Worm (Caenorhabditis elegans) whole organism, young adult: Measurements from ENCODE around the gene T01H3.2.

Experiments
- B0019.2 ChIP-seq: fragments of 200-800 bp; sonication (Bioruptor generic); conservative IDR thresholded peaks from 2 replicates; pipeline ENCODE4 v1.3.6; 2022; ENCODE audit warnings: missing genetic modification reagents, missing genetic modification characterization, missing compliant biosample characterization
- B0336.3 ChIP-seq: fragments of 200-800 bp; sonication (Bioruptor generic); IDR thresholded peaks from 2 replicates; pipeline ENCODE4 v1.3.6; 2022; ENCODE audit warnings: missing genetic modification characterization, missing compliant biosample characterization
- C06A6.2 ChIP-seq: fragments of 200-800 bp; sonication (Bioruptor generic); conservative IDR thresholded peaks from 2 replicates; pipeline ENCODE4 v1.3.6; 2022; ENCODE audit warnings: missing genetic modification characterization, missing compliant biosample characterization
- C17E4.6 ChIP-seq: fragments of 200-800 bp; sonication (Bioruptor generic); IDR thresholded peaks from 2 replicates; pipeline ENCODE4 v1.3.6; 2022; ENCODE audit warnings: missing genetic modification reagents, missing genetic modification characterization, missing compliant biosample characterization
- D2030.7 ChIP-seq: fragments of 200-800 bp; sonication (Bioruptor generic); IDR thresholded peaks from 2 replicates; pipeline ENCODE4 v1.3.6; 2022; ENCODE audit warnings: missing genetic modification reagents, missing genetic modification characterization, missing compliant biosample characterization
- F23B12.7 ChIP-seq: sonication (generic microtip); optimal IDR thresholded peaks from 2 replicates; lab custom pipeline; 2017; ENCODE audit warnings: missing genetic modification characterization, mild to moderate bottlenecking, missing compliant biosample characterization, antibody characterized with exemption, moderate library complexity; ENCODE audit not compliant: insufficient read depth
- F33H1.4 ChIP-seq: fragments of 200-800 bp; sonication (Bioruptor generic); IDR thresholded peaks from 2 replicates; pipeline ENCODE4 v1.3.6; 2022; ENCODE audit warnings: missing genetic modification reagents, missing genetic modification characterization, missing compliant biosample characterization
- F37B4.10 ChIP-seq: fragments of 200-800 bp; sonication (Bioruptor generic); IDR thresholded peaks from 2 replicates; pipeline ENCODE4 v1.3.6; 2022; ENCODE audit warnings: missing genetic modification characterization, missing compliant biosample characterization
- F52B5.7 ChIP-seq: sonication (generic microtip); optimal IDR thresholded peaks from 2 replicates; lab custom pipeline; 2016; ENCODE audit warnings: mild to moderate bottlenecking, missing genetic modification characterization, missing compliant biosample characterization
- K12H6.12 ChIP-seq: fragments of 200-800 bp; sonication (Bioruptor generic); optimal IDR thresholded peaks from 2 replicates; lab custom pipeline; 2018; ENCODE audit warnings: mild to moderate bottlenecking, missing genetic modification characterization, missing compliant biosample characterization
- T26A5.8 ChIP-seq: sonication (generic microtip); optimal IDR thresholded peaks from 2 replicates; lab custom pipeline; 2016; ENCODE audit warnings: missing genetic modification characterization, missing compliant biosample characterization
- Y79H2A.3 ChIP-seq: fragments of 200-800 bp; sonication (Bioruptor generic); conservative IDR thresholded peaks from 2 replicates; pipeline ENCODE4 v1.3.6; 2022; ENCODE audit warnings: missing genetic modification reagents, missing genetic modification characterization, missing compliant biosample characterization
- attf-3 ChIP-seq: fragments of 200-800 bp; sonication (Bioruptor generic); conservative IDR thresholded peaks from 2 replicates; pipeline ENCODE4 v1.3.6; 2022; ENCODE audit warnings: missing genetic modification reagents, missing genetic modification characterization, missing compliant biosample characterization
- bed-1 ChIP-seq: fragments of 200-800 bp; sonication (Bioruptor generic); IDR thresholded peaks from 2 replicates; pipeline ENCODE4 v1.3.6; 2022; ENCODE audit warnings: missing genetic modification reagents, missing genetic modification characterization, missing compliant biosample characterization
- cebp-1 ChIP-seq, 2 experiments: fragments of 200-800 bp in 1 of 2; sonication (Bioruptor generic) in 1 of 2; sonication (generic microtip) in 1 of 2; IDR thresholded peaks in 1 of 2; optimal IDR thresholded peaks in 1 of 2; 2 replicates each; pipeline versions ENCODE4 v1.3.6 to Lab custom; 2017 to 2022; ENCODE audit warnings: missing compliant biosample characterization in 2 of 2, missing genetic modification characterization in 2 of 2, mild to moderate bottlenecking in 1 of 2, missing genetic modification reagents in 1 of 2, moderate library complexity in 1 of 2
- chd-7 ChIP-seq: sonication (generic microtip); optimal IDR thresholded peaks from 2 replicates; lab custom pipeline; 2016; ENCODE audit warnings: mild to moderate bottlenecking, missing genetic modification characterization, moderate library complexity, missing compliant biosample characterization
- dox-1 ChIP-seq: fragments of 200-800 bp; sonication (Bioruptor generic); IDR thresholded peaks from 2 replicates; pipeline ENCODE4 v1.3.6; 2022; ENCODE audit warnings: missing genetic modification reagents, missing genetic modification characterization, missing compliant biosample characterization
- dpff-1 ChIP-seq: sonication (generic microtip); optimal IDR thresholded peaks from 2 replicates; lab custom pipeline; 2017; ENCODE audit warnings: mild to moderate bottlenecking, missing genetic modification characterization, missing compliant biosample characterization
- dpl-1 ChIP-seq: fragments of 150-350 bp; optimal IDR thresholded peaks from 2 replicates; lab custom pipeline; 2014; ENCODE audit warnings: missing biosample characterization, missing genetic modification reagents, missing genetic modification characterization
- egl-44 ChIP-seq: fragments of 200-800 bp; sonication (Bioruptor generic); IDR thresholded peaks from 2 replicates; pipeline ENCODE4 v1.3.6; 2022; ENCODE audit warnings: missing genetic modification reagents, missing genetic modification characterization, missing compliant biosample characterization
- egrh-3 ChIP-seq: fragments of 200-800 bp; sonication (Bioruptor generic); IDR thresholded peaks from 2 replicates; pipeline ENCODE4 v1.3.6; 2022; ENCODE audit warnings: missing genetic modification reagents, missing genetic modification characterization, missing compliant biosample characterization
- ekl-4 ChIP-seq: fragments of 200-800 bp; sonication (Bioruptor generic); IDR thresholded peaks from 2 replicates; pipeline ENCODE4 v1.3.6; 2022; ENCODE audit warnings: missing genetic modification reagents, missing genetic modification characterization, missing compliant biosample characterization
- fkh-3 ChIP-seq: sonication (generic microtip); optimal IDR thresholded peaks from 2 replicates; lab custom pipeline; 2016; ENCODE audit warnings: mild to moderate bottlenecking, missing genetic modification characterization, missing compliant biosample characterization
- him-1 ChIP-seq: sonication (generic microtip); optimal IDR thresholded peaks from 2 replicates; lab custom pipeline; 2016; ENCODE audit warnings: missing genotype, missing genetic modification reagents, missing genetic modification characterization, missing compliant biosample characterization
- hlh-26 ChIP-seq: fragments of 200-800 bp; sonication (Bioruptor generic); conservative IDR thresholded peaks from 2 replicates; pipeline ENCODE4 v1.3.6; 2022; ENCODE audit warnings: missing genetic modification reagents, missing genetic modification characterization, missing compliant biosample characterization
- lsl-1 ChIP-seq: fragments of 200-800 bp; sonication (Bioruptor generic); optimal IDR thresholded peaks from 2 replicates; lab custom pipeline; 2018; ENCODE audit warnings: mild to moderate bottlenecking, missing genetic modification characterization, moderate library complexity, missing compliant biosample characterization
- madf-10 ChIP-seq: sonication (generic microtip); optimal IDR thresholded peaks from 2 replicates; lab custom pipeline; 2016; ENCODE audit warnings: mild to moderate bottlenecking, missing genetic modification characterization, missing compliant biosample characterization
- madf-8 ChIP-seq: fragments of 200-800 bp; sonication (Bioruptor generic); conservative IDR thresholded peaks from 2 replicates; pipeline ENCODE4 v1.3.6; 2022; ENCODE audit warnings: missing genetic modification reagents, missing genetic modification characterization, missing compliant biosample characterization
- mcd-1 ChIP-seq: fragments of 200-800 bp; sonication (Bioruptor generic); IDR thresholded peaks from 2 replicates; pipeline ENCODE4 v1.3.6; 2022; ENCODE audit warnings: missing genetic modification reagents, missing genetic modification characterization, missing compliant biosample characterization
- mes-4 ChIP-seq: sonication (generic microtip); optimal IDR thresholded peaks from 2 replicates; lab custom pipeline; 2016; ENCODE audit warnings: missing genotype, missing genetic modification characterization, missing compliant biosample characterization
- mxl-1 ChIP-seq: sonication (generic microtip); optimal IDR thresholded peaks from 2 replicates; lab custom pipeline; 2016; ENCODE audit warnings: missing genetic modification characterization, missing compliant biosample characterization
- nfya-1 ChIP-seq: sonication (generic microtip); optimal IDR thresholded peaks from 2 replicates; lab custom pipeline; 2017; ENCODE audit warnings: antibody characterized with exemption, missing compliant biosample characterization, missing genetic modification characterization, borderline replicate concordance; ENCODE audit not compliant: insufficient read depth
- nfyb-1 ChIP-seq: fragments of 200-800 bp; sonication (Bioruptor generic); IDR thresholded peaks from 2 replicates; pipeline ENCODE4 v1.3.6; 2022; ENCODE audit warnings: missing genetic modification reagents, missing genetic modification characterization, missing compliant biosample characterization
- nhr-120 ChIP-seq: fragments of 200-800 bp; sonication (Bioruptor generic); IDR thresholded peaks from 2 replicates; pipeline ENCODE4 v1.3.6; 2022; ENCODE audit warnings: missing genetic modification characterization, missing compliant biosample characterization
- nhr-90 ChIP-seq: sonication (generic microtip); optimal IDR thresholded peaks from 2 replicates; lab custom pipeline; 2016; ENCODE audit warnings: missing genotype, mild to moderate bottlenecking, missing genetic modification characterization, missing compliant biosample characterization
- pbrm-1 ChIP-seq: fragments of 200-800 bp; sonication (Bioruptor generic); IDR thresholded peaks from 2 replicates; pipeline ENCODE4 v1.3.6; 2022; ENCODE audit warnings: missing genetic modification reagents, missing genetic modification characterization, missing compliant biosample characterization
- pha-4 ChIP-seq: fragments of 150-350 bp; sonication (generic microtip); optimal IDR thresholded peaks from 2 replicates; lab custom pipeline; 2014; ENCODE audit warnings: missing biosample characterization, missing genetic modification reagents, missing genetic modification characterization
- rcor-1 ChIP-seq: fragments of 200-800 bp; sonication (Bioruptor generic); IDR thresholded peaks from 2 replicates; pipeline ENCODE4 v1.3.6; 2022; ENCODE audit warnings: missing genetic modification reagents, missing genetic modification characterization, missing compliant biosample characterization
- sea-2 ChIP-seq: fragments of 200-800 bp; sonication (Bioruptor generic); IDR thresholded peaks from 2 replicates; pipeline ENCODE4 v1.3.6; 2022; ENCODE audit warnings: missing genetic modification characterization, missing compliant biosample characterization
- snpc-1.1 ChIP-seq: sonication (generic microtip); optimal IDR thresholded peaks from 2 replicates; lab custom pipeline; 2017; ENCODE audit warnings: missing genetic modification characterization, mild to moderate bottlenecking, missing compliant biosample characterization, antibody characterized with exemption, moderate library complexity, missing genotype, missing genetic modification reagents; ENCODE audit not compliant: insufficient read depth
- snpc-1.3 ChIP-seq: sonication (generic microtip); optimal IDR thresholded peaks from 2 replicates; lab custom pipeline; 2017; ENCODE audit warnings: missing genetic modification characterization, mild to moderate bottlenecking, missing compliant biosample characterization, antibody characterized with exemption, moderate library complexity, missing genotype, missing genetic modification reagents; ENCODE audit not compliant: insufficient read depth
- snpc-3.4 ChIP-seq: sonication (generic microtip); optimal IDR thresholded peaks from 2 replicates; lab custom pipeline; 2017; ENCODE audit warnings: missing genetic modification characterization, mild to moderate bottlenecking, missing compliant biosample characterization, antibody characterized with exemption, moderate library complexity, missing genotype, missing genetic modification reagents
- snpc-4 ChIP-seq, 5 experiments: fragments of 150-350 bp in 1 of 5; sonication (generic microtip) in 4 of 5; optimal IDR thresholded peaks; 2 replicates each; lab custom pipeline; 2014 to 2018; ENCODE audit warnings: missing genetic modification characterization in 5 of 5, missing biosample characterization in 3 of 5, antibody characterized with exemption in 2 of 5, mild to moderate bottlenecking in 2 of 5, missing compliant biosample characterization in 2 of 5, missing genotype in 2 of 5, moderate library complexity in 2 of 5, missing genetic modification reagents in 1 of 5
- tbp1 ChIP-seq: fragments of 200-800 bp; sonication (Bioruptor generic); optimal IDR thresholded peaks from 2 replicates; lab custom pipeline; 2018; ENCODE audit warnings: mild to moderate bottlenecking, missing genetic modification characterization, missing compliant biosample characterization
- zim-3 ChIP-seq: sonication (generic microtip); optimal IDR thresholded peaks from 2 replicates; lab custom pipeline; 2017; ENCODE audit warnings: mild to moderate bottlenecking, missing genetic modification characterization, moderate library complexity, missing compliant biosample characterization
- ztf-3 ChIP-seq: fragments of 200-800 bp; sonication (Bioruptor generic); optimal IDR thresholded peaks from 2 replicates; lab custom pipeline; 2018; ENCODE audit warnings: mild to moderate bottlenecking, missing genetic modification characterization, missing compliant biosample characterization
- ztf-6 ChIP-seq: fragments of 200-800 bp; sonication (Bioruptor generic); IDR thresholded peaks from 2 replicates; pipeline ENCODE4 v1.3.6; 2022; ENCODE audit warnings: missing genetic modification reagents, missing genetic modification characterization, missing compliant biosample characterization

The T01H3.2 gene

ce11 chrII:7880373-7880862, 2.6 kb upstream of the T01H3.2 start, which contains the start of gene perm-1 (continued):
- TF ChIP-seq F52B5.7 (tag; lab: Kevin White, UChicago) (no peak), B0019.2 (GFP tag; lab: Robert Waterston, UW) (peak; percentile 84), mes-4 (tag; lab: Kevin White, UChicago) (no peak), bed-1 (GFP tag; lab: Robert Waterston, UW) (no peak), pha-4 (tag; lab: Kevin White, UChicago) (no peak), nhr-90 (no peak), egl-44 (no peak), C06A6.2 (GFP tag; lab: Robert Waterston, UW) (no peak), B0336.3 (GFP tag; lab: Robert Waterston, UW) (peak; percentile 75), K12H6.12 (tag; lab: Kevin White, UChicago) (no peak), pbrm-1 (peak; percentile 57), cebp-1 (GFP tag; IDR thresholded peaks at IDR 0.05; lab: Robert Waterston, UW) (no peak), cebp-1 (tag; optimal IDR thresholded peaks at IDR 0.05; lab: Kevin White, UChicago) (no peak), Y79H2A.3 (GFP tag; lab: Robert Waterston, UW) (no peak), rcor-1 (peak; percentile 90), D2030.7 (GFP tag; lab: Robert Waterston, UW) (peak; percentile 96), nhr-120 (GFP tag; lab: Robert Waterston, UW) (no peak), lsl-1 (GFP tag; lab: Kevin White, UChicago) (peak; percentile 98), F37B4.10 (GFP tag; lab: Robert Waterston, UW) (no peak), dox-1 (GFP tag; lab: Robert Waterston, UW) (peak; percentile 85), F23B12.7 (peak; percentile 37), snpc-1.1 (tag; lab: Kevin White, UChicago) (peak; percentile 73), sea-2 (no peak), chd-7 (no peak), dpl-1 (GFP tag; lab: Kevin White, UChicago) (peak; percentile 87), egrh-3 (GFP tag; lab: Robert Waterston, UW) (no peak), snpc-4 (GFP tag; optimal IDR thresholded peaks at IDR 0.05; lab: Kevin White, UChicago) (peak; percentile 64), snpc-4 (tag; optimal IDR thresholded peaks at IDR 0.05; lab: Kevin White, UChicago) (peak in 2 of 4 experiments; percentile 57 to 60), dpff-1 (tag; lab: Kevin White, UChicago) (no peak), him-1 (tag; lab: Kevin White, UChicago) (peak; percentile 44), mxl-1 (tag; lab: Kevin White, UChicago) (no peak), F33H1.4 (GFP tag; lab: Robert Waterston, UW) (peak; percentile 98), tbp1 (GFP tag; lab: Kevin White, UChicago) (peak; percentile 61), snpc-1.3 (tag; lab: Kevin White, UChicago) (peak; percentile 82), zim-3 (tag; lab: Kevin White, UChicago) (no peak), nfya-1 (tag; lab: Kevin White, UChicago) (no peak), ztf-6 (GFP tag; lab: Robert Waterston, UW) (no peak), hlh-26 (GFP tag; lab: Robert Waterston, UW) (no peak), mcd-1 (GFP tag; lab: Robert Waterston, UW) (peak; percentile 65; the same call in 1 of the 2 replicates), T26A5.8 (no peak), madf-10 (tag; lab: Kevin White, UChicago) (no peak), ekl-4 (GFP tag; lab: Robert Waterston, UW) (peak; percentile 81), ztf-3 (GFP tag; lab: Kevin White, UChicago) (no peak), nfyb-1 (GFP tag; lab: Robert Waterston, UW) (no peak), snpc-3.4 (tag; lab: Kevin White, UChicago) (peak; percentile 94), madf-8 (peak; percentile 96), attf-3 (GFP tag; lab: Robert Waterston, UW) (peak; percentile 51; the same call in 1 of the 2 replicates), C17E4.6 (GFP tag; lab: Robert Waterston, UW) (0 out of 2 replicates have a peak, but pooled peaks have one; percentile 60), fkh-3 (tag; lab: Kevin White, UChicago) (no peak)
